Fruit fly (Drosophila melanogaster) whole organism, embryonic: ENCODE data around the gene hook.

Experiments
- BEAF-32 ChIP-seq: fragments of 200-800 bp; sonication (Bioruptor generic); optimal IDR thresholded peaks from 3 replicates; lab custom pipeline; 2017; ENCODE audit warnings: missing biosample characterization, missing genetic modification characterization, mild to moderate bottlenecking, moderate library complexity, missing genetic modification reagents
- CG10209 ChIP-seq: fragments of 200-800 bp; sonication (Bioruptor generic); optimal IDR thresholded peaks from 3 replicates; lab custom pipeline; 2017; ENCODE audit warnings: missing biosample characterization, mild to moderate bottlenecking, missing genetic modification characterization, missing genetic modification reagents
- CG11504 ChIP-seq: fragments of 200-800 bp; sonication (Bioruptor generic); optimal IDR thresholded peaks from 3 replicates; lab custom pipeline; 2019; ENCODE audit warnings: missing biosample characterization, mild to moderate bottlenecking, missing genetic modification characterization, moderate library complexity
- CG12769 ChIP-seq: fragments of 200-800 bp; sonication (Bioruptor generic); optimal IDR thresholded peaks from 2 replicates; lab custom pipeline; 2019; ENCODE audit warnings: missing biosample characterization, mild to moderate bottlenecking, missing genetic modification characterization, moderate library complexity
- CG13287 ChIP-seq: fragments of 200-800 bp; sonication (Bioruptor generic); IDR thresholded peaks from 2 replicates; pipeline ENCODE4 v1.3.6; 2022; ENCODE audit warnings: missing biosample characterization, missing genetic modification characterization; ENCODE audit not compliant: partially characterized antibody
- CG14860 ChIP-seq: fragments of 200-800 bp; sonication (Bioruptor generic); IDR thresholded peaks from 3 replicates; pipeline ENCODE4 v1.3.6; 2022; ENCODE audit warnings: missing biosample characterization, missing genetic modification characterization; ENCODE audit not compliant: partially characterized antibody
- CG2116 ChIP-seq: fragments of 200-800 bp; sonication (Bioruptor generic); optimal IDR thresholded peaks from 3 replicates; lab custom pipeline; 2018; ENCODE audit warnings: missing biosample characterization, mild to moderate bottlenecking, missing genetic modification characterization
- CG2875 ChIP-seq: fragments of 200-800 bp; sonication (Bioruptor generic); optimal IDR thresholded peaks from 2 replicates; lab custom pipeline; 2017; ENCODE audit warnings: missing biosample characterization, mild to moderate bottlenecking, missing genetic modification characterization, missing genetic modification reagents
- CG3995 ChIP-seq: fragments of 200-800 bp; sonication (Bioruptor generic); optimal IDR thresholded peaks from 3 replicates; lab custom pipeline; 2016; ENCODE audit warnings: missing biosample characterization, missing genetic modification characterization
- CG6683 ChIP-seq: fragments of 200-800 bp; sonication (Bioruptor generic); optimal IDR thresholded peaks from 2 replicates; lab custom pipeline; 2017; ENCODE audit warnings: missing biosample characterization, mild to moderate bottlenecking, missing genetic modification characterization, missing genetic modification reagents
- CG6791 ChIP-seq: fragments of 200-800 bp; sonication (Bioruptor generic); IDR thresholded peaks from 3 replicates; pipeline ENCODE4 v1.3.6; 2022; ENCODE audit warnings: missing biosample characterization, missing genetic modification characterization; ENCODE audit not compliant: partially characterized antibody
- CG7271 ChIP-seq: fragments of 200-800 bp; sonication (Bioruptor generic); optimal IDR thresholded peaks from 2 replicates; lab custom pipeline; 2018; ENCODE audit warnings: missing biosample characterization, mild to moderate bottlenecking, missing genetic modification characterization, moderate library complexity
- CG7963 ChIP-seq: fragments of 200-800 bp; sonication (Bioruptor generic); IDR thresholded peaks from 3 replicates; pipeline ENCODE4 v1.3.6; 2022; ENCODE audit warnings: missing biosample characterization, missing genetic modification characterization; ENCODE audit not compliant: partially characterized antibody
- CG9797 ChIP-seq: fragments of 200-800 bp; sonication (Bioruptor generic); optimal IDR thresholded peaks from 3 replicates; lab custom pipeline; 2018; ENCODE audit warnings: missing biosample characterization, mild to moderate bottlenecking, missing genetic modification characterization
- Dll ChIP-seq: fragments of 200-800 bp; sonication (Bioruptor generic); IDR thresholded peaks from 4 replicates; pipeline ENCODE4 v1.3.6; 2022; ENCODE audit warnings: missing biosample characterization, missing genetic modification characterization; ENCODE audit not compliant: partially characterized antibody
- Doc3 ChIP-seq: fragments of 200-800 bp; sonication (Bioruptor generic); IDR thresholded peaks from 3 replicates; pipeline ENCODE4 v1.3.6; 2022; ENCODE audit warnings: missing biosample characterization, missing genetic modification characterization; ENCODE audit not compliant: partially characterized antibody
- Dp ChIP-seq: fragments of 200-800 bp; sonication (Bioruptor generic); optimal IDR thresholded peaks from 2 replicates; lab custom pipeline; 2018; ENCODE audit warnings: missing biosample characterization, mild to moderate bottlenecking, missing genetic modification characterization, moderate library complexity
- Dref ChIP-seq: fragments of 200-800 bp; sonication (Bioruptor generic); IDR thresholded peaks from 2 replicates; pipeline ENCODE4 v1.3.6; 2022; ENCODE audit warnings: missing biosample characterization, missing genetic modification characterization
- HLH4C ChIP-seq: fragments of 200-800 bp; sonication (Bioruptor generic); IDR thresholded peaks from 3 replicates; pipeline ENCODE4 v1.3.6; 2022; ENCODE audit warnings: missing biosample characterization, missing genetic modification characterization; ENCODE audit not compliant: partially characterized antibody
- MBD-R2 ChIP-seq: fragments of 200-800 bp; sonication (Bioruptor generic); IDR thresholded peaks from 2 replicates; pipeline ENCODE4 v1.3.6; 2022; ENCODE audit warnings: missing biosample characterization, missing genetic modification characterization
- MESR4 ChIP-seq: fragments of 200-800 bp; sonication (Bioruptor generic); optimal IDR thresholded peaks from 2 replicates; lab custom pipeline; 2018; ENCODE audit warnings: missing biosample characterization, mild to moderate bottlenecking, missing genetic modification characterization, moderate library complexity
- Opbp ChIP-seq: fragments of 200-800 bp; sonication (Bioruptor generic); IDR thresholded peaks from 3 replicates; pipeline ENCODE4 v1.3.6; 2022; ENCODE audit warnings: missing biosample characterization, missing genetic modification characterization; ENCODE audit not compliant: partially characterized antibody
- Sry-δ ChIP-seq: fragments of 200-800 bp; sonication (Bioruptor generic); optimal IDR thresholded peaks from 2 replicates; lab custom pipeline; 2016; ENCODE audit warnings: missing biosample characterization, missing genetic modification characterization
- amos ChIP-seq: fragments of 200-800 bp; sonication (Bioruptor generic); IDR thresholded peaks from 2 replicates; pipeline ENCODE4 v1.3.6; 2022; ENCODE audit warnings: missing biosample characterization, missing genetic modification characterization; ENCODE audit not compliant: partially characterized antibody
- aop ChIP-seq: fragments of 200-800 bp; sonication (Bioruptor generic); IDR thresholded peaks from 2 replicates; pipeline ENCODE4 v1.3.6; 2022; ENCODE audit warnings: missing biosample characterization, missing genetic modification characterization
- ato ChIP-seq: fragments of 200-800 bp; sonication (Bioruptor generic); IDR thresholded peaks from 2 replicates; pipeline ENCODE4 v1.3.6; 2022; ENCODE audit warnings: missing biosample characterization, missing genetic modification characterization; ENCODE audit not compliant: partially characterized antibody
- bbx ChIP-seq: fragments of 200-800 bp; sonication (Bioruptor generic); IDR thresholded peaks from 2 replicates; pipeline ENCODE4 v1.3.6; 2022; ENCODE audit warnings: missing biosample characterization, missing genetic modification characterization; ENCODE audit not compliant: partially characterized antibody
- caup ChIP-seq: fragments of 200-800 bp; sonication (Bioruptor generic); optimal IDR thresholded peaks from 3 replicates; lab custom pipeline; 2017; ENCODE audit warnings: missing biosample characterization, mild to moderate bottlenecking, missing genetic modification characterization, moderate library complexity; ENCODE audit not compliant: severe bottlenecking
- emc ChIP-seq: fragments of 200-800 bp; sonication (Bioruptor generic); optimal IDR thresholded peaks from 2 replicates; lab custom pipeline; 2016; ENCODE audit warnings: missing biosample characterization, missing genetic modification characterization
- eve ChIP-seq, 2 experiments: fragments of >200 bp; optimal IDR thresholded peaks; 2 replicates each; lab custom pipeline; 2017; ENCODE audit warnings: missing biosample characterization in 2 of 2, missing genetic modification characterization in 2 of 2
- fu2 ChIP-seq: fragments of 200-800 bp; sonication (Bioruptor generic); optimal IDR thresholded peaks from 2 replicates; lab custom pipeline; 2016; ENCODE audit warnings: missing biosample characterization, missing genetic modification characterization
- gem ChIP-seq: fragments of 200-800 bp; sonication (Bioruptor generic); optimal IDR thresholded peaks from 2 replicates; lab custom pipeline; 2019; ENCODE audit warnings: missing biosample characterization, mild to moderate bottlenecking, missing genetic modification characterization, moderate library complexity
- hb ChIP-seq: fragments of 200-800 bp; sonication (Bioruptor generic); IDR thresholded peaks from 3 replicates; pipeline ENCODE4 v1.3.6; 2022; ENCODE audit warnings: missing biosample characterization, missing genetic modification characterization; ENCODE audit not compliant: partially characterized antibody
- hbn ChIP-seq: fragments of 200-800 bp; sonication (Bioruptor generic); IDR thresholded peaks from 2 replicates; pipeline ENCODE4 v1.3.6; 2022; ENCODE audit warnings: missing biosample characterization, missing genetic modification characterization; ENCODE audit not compliant: partially characterized antibody
- inv ChIP-seq: fragments of 200-800 bp; sonication (Bioruptor generic); IDR thresholded peaks from 2 replicates; pipeline ENCODE4 v1.3.6; 2022; ENCODE audit warnings: missing biosample characterization, missing genetic modification characterization; ENCODE audit not compliant: partially characterized antibody
- maf-S ChIP-seq: fragments of 200-800 bp; sonication (Bioruptor generic); optimal IDR thresholded peaks from 2 replicates; lab custom pipeline; 2016; ENCODE audit warnings: missing biosample characterization, missing genetic modification characterization
- mld ChIP-seq: fragments of 200-800 bp; sonication (Bioruptor generic); IDR thresholded peaks from 3 replicates; pipeline ENCODE4 v1.3.6; 2022; ENCODE audit warnings: missing biosample characterization, missing genetic modification characterization; ENCODE audit not compliant: partially characterized antibody
- run ChIP-seq: fragments of 200-800 bp; sonication (Bioruptor generic); optimal IDR thresholded peaks from 3 replicates; lab custom pipeline; 2018; ENCODE audit warnings: missing biosample characterization, mild to moderate bottlenecking, missing genetic modification characterization
- sna ChIP-seq: fragments of 200-800 bp; sonication (Bioruptor generic); IDR thresholded peaks from 2 replicates; pipeline ENCODE4 v1.3.6; 2022; ENCODE audit warnings: missing biosample characterization, missing genetic modification characterization; ENCODE audit not compliant: partially characterized antibody
- stwl ChIP-seq: fragments of 200-800 bp; sonication (Bioruptor generic); optimal IDR thresholded peaks from 3 replicates; lab custom pipeline; 2018; ENCODE audit warnings: missing biosample characterization, mild to moderate bottlenecking, missing genetic modification characterization, moderate library complexity
- unc-4 ChIP-seq: fragments of 200-800 bp; sonication (Bioruptor generic); IDR thresholded peaks from 2 replicates; pipeline ENCODE4 v1.3.6; 2022; ENCODE audit warnings: missing biosample characterization, missing genetic modification characterization; ENCODE audit not compliant: partially characterized antibody
- vfl ChIP-seq: fragments of 200-800 bp; sonication (Bioruptor generic); optimal IDR thresholded peaks from 2 replicates; lab custom pipeline; 2016; ENCODE audit warnings: missing biosample characterization, missing genetic modification characterization
- vnd ChIP-seq: fragments of 200-800 bp; sonication (Bioruptor generic); IDR thresholded peaks from 3 replicates; pipeline ENCODE4 v1.3.6; 2022; ENCODE audit warnings: missing biosample characterization, missing genetic modification characterization; ENCODE audit not compliant: partially characterized antibody
- zen2 ChIP-seq: fragments of 200-800 bp; sonication (Bioruptor generic); IDR thresholded peaks from 3 replicates; pipeline ENCODE4 v1.3.6; 2022; ENCODE audit warnings: missing biosample characterization, missing genetic modification characterization; ENCODE audit not compliant: partially characterized antibody

The hook gene

dm6 chr2L:19064706-19065105 lies 31.4 kb upstream of the hook start, which contains the start of gene CG17343 (continued):
- TF ChIP-seq CG9797 (GFP tag; lab: Kevin White, UChicago) (no peak), CG3995 (GFP tag; lab: Kevin White, UChicago) (no peak), CG6791 (peak; percentile 98), mld (GFP tag; lab: Robert Waterston, UW) (peak; percentile 98), CG12769 (tag; lab: Kevin White, UChicago) (no peak), aop (no peak)
- TF ChIP-seq, all 482 proteins: peak for 59

dm6 chr2L:19063090-19063692 lies 29.9 kb upstream of the hook start, which contains the start of gene Dus4:
TSS of gene Dus4 (plus strand) at chr2L:19063295.
- TF ChIP-seq inv (GFP tag; lab: Robert Waterston, UW): peak; percentile 65
- peak; percentile 76 for TF ChIP-seq hbn (GFP tag; lab: Robert Waterston, UW)
- peak; percentile 88 for TF ChIP-seq CG13287 (GFP tag; lab: Robert Waterston, UW)
- TF ChIP-seq CG6791: peak; percentile 92
- no peak for TF ChIP-seq eve (GFP tag; optimal IDR thresholded peaks at IDR 0.05; lab: Kevin White, UChicago)
- no peak for TF ChIP-seq emc
- TF ChIP-seq CG10209 (GFP tag; lab: Kevin White, UChicago): no peak
- no peak for TF ChIP-seq vfl (GFP tag; lab: Kevin White, UChicago)
- no peak for TF ChIP-seq caup
- TF ChIP-seq Dll (GFP tag; lab: Robert Waterston, UW): peak; percentile 83
- no peak for TF ChIP-seq maf-S
- TF ChIP-seq CG6683: no peak
- TF ChIP-seq CG11504: peak; percentile 8
- TF ChIP-seq unc-4 (GFP tag; lab: Robert Waterston, UW): peak; percentile 70
- TF ChIP-seq Dref (GFP tag; lab: Robert Waterston, UW): peak; percentile 78
- TF ChIP-seq MESR4 (GFP tag; lab: Kevin White, UChicago): peak; percentile 21
- TF ChIP-seq Opbp (GFP tag; lab: Robert Waterston, UW): peak; percentile 93; the same call in 2 of the 3 replicates
- peak; percentile 85 for TF ChIP-seq vnd (GFP tag; lab: Robert Waterston, UW)
- TF ChIP-seq Doc3: peak; percentile 79
- TF ChIP-seq CG14860 (GFP tag; lab: Robert Waterston, UW): peak; percentile 88
- TF ChIP-seq mld (GFP tag; lab: Robert Waterston, UW): peak; percentile 95
- TF ChIP-seq CG7271: no peak
- peak; percentile 37 for TF ChIP-seq Sry-δ (GFP tag; lab: Kevin White, UChicago)
- no peak for TF ChIP-seq CG2875 (GFP tag; lab: Kevin White, UChicago)
- TF ChIP-seq gem (tag; lab: Kevin White, UChicago): no peak
- peak; percentile 64 for TF ChIP-seq BEAF-32 (GFP tag; lab: Kevin White, UChicago)
- peak; percentile 38 for TF ChIP-seq Dp (GFP tag; lab: Kevin White, UChicago)
- no peak for TF ChIP-seq fu2 (GFP tag; lab: Kevin White, UChicago)
- TF ChIP-seq stwl (tag; lab: Kevin White, UChicago): peak; percentile 54
- peak; percentile 40; the same call in 1 of the 2 replicates for TF ChIP-seq MBD-R2 (GFP tag; lab: Robert Waterston, UW)
- TF ChIP-seq run (tag; lab: Kevin White, UChicago): peak; percentile 53
- TF ChIP-seq hb (GFP tag; lab: Robert Waterston, UW): peak; percentile 93
- TF ChIP-seq sna (GFP tag; lab: Robert Waterston, UW): peak; percentile 84
- TF ChIP-seq bbx (GFP tag; lab: Robert Waterston, UW): peak; percentile 95
- TF ChIP-seq zen2 (GFP tag; lab: Robert Waterston, UW): peak; percentile 97
- peak; percentile 82; the same call in 1 of the 2 replicates for TF ChIP-seq amos (GFP tag; lab: Robert Waterston, UW)
- TF ChIP-seq CG7963: peak; percentile 94
- TF ChIP-seq ato (GFP tag; lab: Robert Waterston, UW): peak; percentile 95
- TF ChIP-seq HLH4C: peak; percentile 97
- TF ChIP-seq CG2116 (GFP tag; lab: Kevin White, UChicago): peak; percentile 59
